Worm (Caenorhabditis elegans) whole organism, early embryonic: ENCODE measurements around the gene cpg-8.

Experiments used
- B0310.2 ChIP-seq: sonication (generic microtip); optimal IDR thresholded peaks from 2 replicates; lab custom pipeline; 2016; ENCODE audit warnings: mild to moderate bottlenecking, missing genetic modification characterization, missing compliant biosample characterization
- F13C5.2 ChIP-seq: sonication (generic microtip); optimal IDR thresholded peaks from 2 replicates; lab custom pipeline; 2017; ENCODE audit warnings: mild to moderate bottlenecking, missing genetic modification characterization, inconsistent platforms, missing compliant biosample characterization
- aly-1 ChIP-seq: sonication (generic microtip); optimal IDR thresholded peaks from 2 replicates; lab custom pipeline; 2016; ENCODE audit warnings: missing genetic modification characterization, missing compliant biosample characterization
- ama-1 ChIP-seq: fragments of 150-350 bp; optimal IDR thresholded peaks from 2 replicates; lab custom pipeline; 2014
- ceh-13 ChIP-seq: fragments of 200-800 bp; sonication (Bioruptor generic); optimal IDR thresholded peaks from 2 replicates; lab custom pipeline; 2018; ENCODE audit warnings: mild to moderate bottlenecking, missing genetic modification characterization, missing compliant biosample characterization
- ceh-36 ChIP-seq: sonication (generic microtip); optimal IDR thresholded peaks from 2 replicates; lab custom pipeline; 2016; ENCODE audit warnings: missing genetic modification characterization, inconsistent platforms, missing compliant biosample characterization
- ets-7 ChIP-seq: sonication (generic microtip); optimal IDR thresholded peaks from 2 replicates; lab custom pipeline; 2016; ENCODE audit warnings: missing genotype, missing genetic modification characterization, missing compliant biosample characterization
- flt-1 ChIP-seq: fragments of 200-800 bp; sonication (Bioruptor generic); IDR thresholded peaks from 2 replicates; pipeline ENCODE4 v1.3.6; 2022; ENCODE audit warnings: missing genetic modification characterization, missing compliant biosample characterization
- hmbx-1 ChIP-seq: sonication (generic microtip); optimal IDR thresholded peaks from 2 replicates; lab custom pipeline; 2016; ENCODE audit warnings: mild to moderate bottlenecking, missing genetic modification characterization, missing compliant biosample characterization
- hmg-4 ChIP-seq: fragments of 200-800 bp; sonication (Bioruptor generic); optimal IDR thresholded peaks from 2 replicates; lab custom pipeline; 2018; ENCODE audit warnings: mild to moderate bottlenecking, missing genetic modification characterization, missing compliant biosample characterization
- hnd-1 ChIP-seq: sonication (generic microtip); optimal IDR thresholded peaks from 2 replicates; lab custom pipeline; 2016; ENCODE audit warnings: missing genetic modification characterization, missing compliant biosample characterization
- pes-1 ChIP-seq: fragments of 200-800 bp; sonication (Bioruptor generic); IDR thresholded peaks from 2 replicates; pipeline ENCODE4 v1.3.6; 2022; ENCODE audit warnings: missing genetic modification reagents, missing genetic modification characterization, missing compliant biosample characterization
- scrt-1 ChIP-seq: fragments of 200-800 bp; sonication (Bioruptor generic); IDR thresholded peaks from 2 replicates; pipeline ENCODE4 v1.3.6; 2022; ENCODE audit warnings: missing genetic modification characterization, missing compliant biosample characterization
- sea-1 ChIP-seq: fragments of 200-800 bp; sonication (Bioruptor generic); conservative IDR thresholded peaks from 2 replicates; pipeline ENCODE4 v1.3.6; 2022; ENCODE audit warnings: missing genetic modification characterization, missing compliant biosample characterization
- tbx-11 ChIP-seq: fragments of 200-800 bp; sonication (Bioruptor generic); IDR thresholded peaks from 2 replicates; pipeline ENCODE4 v1.3.6; 2022; ENCODE audit warnings: missing genetic modification characterization, missing compliant biosample characterization
- tbx-37 ChIP-seq: fragments of 200-800 bp; sonication (Bioruptor generic); conservative IDR thresholded peaks from 2 replicates; pipeline ENCODE4 v1.3.6; 2022; ENCODE audit warnings: missing genetic modification reagents, missing genetic modification characterization, missing compliant biosample characterization
- tra-4 ChIP-seq: sonication (generic microtip); optimal IDR thresholded peaks from 2 replicates; lab custom pipeline; 2017; ENCODE audit warnings: missing genetic modification characterization, missing compliant biosample characterization

cpg-8 gene

DNA sequence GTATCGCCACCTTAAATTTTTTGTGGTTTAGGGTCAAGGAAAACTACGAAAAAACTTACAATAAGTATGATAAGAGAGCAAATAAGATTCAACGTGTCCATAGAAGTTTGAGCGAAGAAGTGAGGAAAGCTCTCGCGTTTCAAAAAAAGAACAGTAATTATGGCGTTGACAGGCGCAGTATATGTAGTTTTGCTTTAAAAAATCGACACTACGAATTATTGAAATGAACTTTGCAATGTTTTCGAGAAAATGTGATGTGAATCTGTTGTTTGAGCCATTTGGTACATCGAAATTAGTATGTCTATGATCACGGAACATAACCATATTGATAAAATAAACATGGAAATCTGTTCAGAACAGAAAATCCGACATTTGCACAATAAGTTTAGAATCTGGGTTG, 29.8 kb downstream of the cpg-8 start, which contains the start of gene srx-74:
Gene srx-74 (minus strand): TSS at position 101 of the 400 bp plus-strand sequence.
- TF ChIP-seq scrt-1 (GFP tag; lab: Robert Waterston, UW) = no peak

- TF ChIP-seq ets-7 (no peak), ceh-36 (tag; lab: Kevin White, UChicago) (no peak), hmbx-1 (tag; lab: Kevin White, UChicago) (no peak)
These were observed 37.1 kb downstream of the cpg-8 start, which contains the start of gene F41F3.9 for ce11 chrV:4655175-4655574. TSS of gene F41F3.9 (plus strand) at chrV:4655475.

DNA sequence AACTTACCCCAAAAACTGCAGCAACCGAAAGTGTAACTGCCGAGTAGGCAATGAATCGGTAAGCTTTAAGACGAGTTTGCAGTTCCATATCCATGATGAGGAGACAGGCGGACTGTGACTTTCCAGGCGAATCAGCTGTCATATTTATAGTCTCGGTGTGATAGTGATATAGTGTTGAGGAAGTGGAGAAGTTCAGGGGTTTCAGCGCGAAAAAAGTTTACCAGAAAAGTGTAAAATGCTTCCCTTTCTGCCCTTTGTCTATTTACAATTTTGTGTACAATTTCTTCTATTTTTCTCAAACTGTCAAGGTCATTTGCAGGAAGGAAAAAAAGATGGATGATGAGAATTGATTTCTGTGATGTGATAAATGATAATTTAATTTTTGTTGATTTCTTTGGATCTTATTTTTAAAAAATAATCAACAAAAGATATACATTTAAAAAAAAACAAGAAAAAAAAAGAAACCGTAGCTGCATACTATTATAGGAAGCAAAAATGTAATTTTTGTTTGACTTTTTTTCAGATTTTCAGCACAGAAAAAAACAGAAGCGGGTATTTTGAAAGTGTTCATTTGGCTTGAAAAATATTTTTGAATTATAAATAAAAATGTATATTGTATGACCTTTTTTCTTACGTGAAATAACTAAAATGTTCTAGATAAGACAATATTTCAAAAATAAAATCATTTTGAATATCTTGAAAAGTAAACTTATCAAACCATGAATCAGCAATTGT, 38.2 kb downstream of the cpg-8 start, which contains the start of the genes col-139 and F41F3.1:
Gene col-139 (minus strand): TSS at position 101 of the 735 bp plus-strand sequence.
Gene F41F3.1 (plus strand): TSS at position 685 of the 735 bp plus-strand sequence.
- TF ChIP-seq hnd-1 (tag; lab: Kevin White, UChicago) = no peak
- no peak for TF ChIP-seq hmg-4 (GFP tag; lab: Kevin White, UChicago)
- TF ChIP-seq scrt-1 (GFP tag; lab: Robert Waterston, UW) = no peak
- TF ChIP-seq tra-4 (tag; lab: Kevin White, UChicago) = no peak
- no peak for TF ChIP-seq F13C5.2 (tag; lab: Kevin White, UChicago)
- no peak for TF ChIP-seq ama-1 (lab: Kevin White, UChicago)
- TF ChIP-seq ets-7 = no peak
- TF ChIP-seq B0310.2 (tag; lab: Kevin White, UChicago) = no peak

DNA sequence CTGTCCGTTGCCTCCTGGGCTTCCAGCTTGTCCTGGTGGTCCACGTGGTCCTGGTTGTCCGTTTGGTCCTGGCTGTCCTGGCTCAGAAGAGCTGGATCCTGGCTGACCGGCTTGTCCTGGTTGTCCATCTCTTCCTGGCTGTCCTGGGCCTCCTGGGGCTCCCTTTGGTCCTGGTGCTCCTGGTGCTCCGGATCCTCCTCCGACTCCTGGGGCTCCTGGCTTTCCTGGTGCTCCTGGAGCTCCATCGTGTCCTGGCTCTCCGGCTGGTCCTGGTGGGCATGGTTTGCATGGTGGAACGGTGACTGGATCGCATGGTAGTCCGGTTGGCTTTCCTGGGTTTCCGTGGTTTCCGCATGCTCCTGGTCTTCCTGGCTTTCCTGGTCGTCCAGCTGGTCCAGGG, 39.1 kb downstream of the cpg-8 start:
- no peak for TF ChIP-seq ceh-36 (tag; lab: Kevin White, UChicago)
- TF ChIP-seq hmg-4 (GFP tag; lab: Kevin White, UChicago) = no peak
- no peak for TF ChIP-seq tbx-37 (GFP tag; lab: Robert Waterston, UW)
- no peak for TF ChIP-seq sea-1 (GFP tag; lab: Robert Waterston, UW)
- no peak for TF ChIP-seq aly-1 (tag; lab: Kevin White, UChicago)
- TF ChIP-seq hnd-1 (tag; lab: Kevin White, UChicago) = no peak
- no peak for TF ChIP-seq ama-1 (lab: Kevin White, UChicago)
- TF ChIP-seq ceh-13 = no peak
- no peak for TF ChIP-seq hmbx-1 (tag; lab: Kevin White, UChicago)
- no peak for TF ChIP-seq pes-1 (GFP tag; lab: Robert Waterston, UW)
- TF ChIP-seq tbx-11 (GFP tag; lab: Robert Waterston, UW) = no peak

DNA sequence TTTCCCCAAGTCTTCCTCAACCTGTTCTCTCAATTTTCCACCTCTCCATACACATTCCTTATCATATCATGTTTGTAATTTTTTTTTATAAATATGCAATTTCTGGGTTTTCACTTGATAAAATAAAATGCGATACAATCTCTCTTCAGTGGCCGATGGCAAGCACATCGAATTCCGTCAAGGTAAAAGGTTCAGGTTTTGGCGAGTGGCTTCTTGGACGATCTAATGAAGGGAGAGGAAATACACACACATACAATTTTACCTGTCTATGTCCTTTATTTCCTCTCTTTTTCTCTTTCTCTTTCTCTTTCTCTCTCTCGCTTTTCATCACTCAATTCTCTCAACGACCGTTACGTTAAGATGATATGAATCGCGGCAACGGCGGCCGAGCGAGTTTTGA, 40.8 kb downstream of the cpg-8 start:
- no peak for TF ChIP-seq hnd-1 (tag; lab: Kevin White, UChicago)
- no peak for TF ChIP-seq sea-1 (GFP tag; lab: Robert Waterston, UW)
- no peak for TF ChIP-seq scrt-1 (GFP tag; lab: Robert Waterston, UW)
- TF ChIP-seq hmbx-1 (tag; lab: Kevin White, UChicago) = no peak
- TF ChIP-seq B0310.2 (tag; lab: Kevin White, UChicago) = no peak
- no peak for TF ChIP-seq tbx-37 (GFP tag; lab: Robert Waterston, UW)
- TF ChIP-seq hmg-4 (GFP tag; lab: Kevin White, UChicago) = no peak
- no peak for TF ChIP-seq ceh-13
- no peak for TF ChIP-seq ets-7

DNA sequence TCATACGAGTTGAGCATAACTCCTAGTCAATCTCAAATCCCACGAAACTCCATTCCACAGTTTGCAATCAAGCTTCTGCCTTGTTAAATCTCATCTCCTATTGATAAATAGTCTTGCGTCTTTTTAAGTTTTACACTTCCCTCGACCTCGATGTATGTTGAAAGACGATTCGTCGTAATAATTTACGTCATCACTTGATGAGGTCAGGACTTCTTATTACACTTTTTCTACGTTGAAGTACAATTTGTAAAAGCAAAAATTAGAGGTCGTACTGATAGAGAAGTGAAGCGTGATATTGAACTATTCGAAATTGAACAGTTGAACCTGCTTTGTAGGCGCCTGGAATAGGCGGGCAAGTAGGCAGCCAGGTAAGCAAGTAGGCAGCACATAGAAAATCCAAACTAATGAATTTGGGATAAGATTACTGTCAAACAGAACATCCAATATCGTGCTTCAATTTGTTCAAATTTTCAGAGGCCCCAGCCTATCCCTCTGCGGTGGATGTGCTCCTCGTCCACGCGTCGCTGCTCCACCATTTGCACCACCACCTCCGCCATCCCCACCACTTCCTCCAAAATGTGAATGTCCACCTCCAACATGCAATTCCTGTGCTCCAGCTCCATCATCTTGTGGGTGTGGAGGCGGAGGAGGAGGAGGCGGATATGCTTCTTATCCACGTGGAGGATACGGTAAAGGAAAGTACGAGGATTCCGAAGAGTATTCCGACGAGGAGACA, 42.4 kb downstream of the cpg-8 start:
- TF ChIP-seq tbx-11 (GFP tag; lab: Robert Waterston, UW) (no peak), flt-1 (no peak), sea-1 (GFP tag; lab: Robert Waterston, UW) (no peak), hnd-1 (tag; lab: Kevin White, UChicago) (no peak), B0310.2 (tag; lab: Kevin White, UChicago) (no peak), aly-1 (tag; lab: Kevin White, UChicago) (no peak), hmbx-1 (tag; lab: Kevin White, UChicago) (no peak)

- TF ChIP-seq sea-1 (GFP tag; lab: Robert Waterston, UW) (no peak), ets-7 (no peak), B0310.2 (tag; lab: Kevin White, UChicago) (no peak), tbx-37 (GFP tag; lab: Robert Waterston, UW) (no peak), hmg-4 (GFP tag; lab: Kevin White, UChicago) (no peak), hmbx-1 (tag; lab: Kevin White, UChicago) (no peak), ceh-13 (no peak), tbx-11 (GFP tag; lab: Robert Waterston, UW) (no peak), scrt-1 (GFP tag; lab: Robert Waterston, UW) (no peak), pes-1 (GFP tag; lab: Robert Waterston, UW) (no peak), F13C5.2 (tag; lab: Kevin White, UChicago) (no peak), flt-1 (no peak), ama-1 (lab: Kevin White, UChicago) (no peak), aly-1 (tag; lab: Kevin White, UChicago) (no peak), tra-4 (tag; lab: Kevin White, UChicago) (no peak), ceh-36 (tag; lab: Kevin White, UChicago) (no peak), hnd-1 (tag; lab: Kevin White, UChicago) (no peak)
These were observed 43.7 kb downstream of the cpg-8 start, which contains the start of gene F41F3.8 for ce11 chrV:4648527-4648926. TSS of gene F41F3.8 (plus strand) at chrV:4648827.
